Worm (Caenorhabditis elegans) whole organism, early embryonic: ENCODE results near the gene cht-3.
A peak's percentile ranks its signal among the peaks of the same experiment; 100 is the strongest.

Experiments used
- B0310.2 ChIP-seq: sonication (generic microtip); optimal IDR thresholded peaks from 2 replicates; lab custom pipeline; 2016; ENCODE audit warnings: mild to moderate bottlenecking, missing genetic modification characterization, missing compliant biosample characterization
- F13C5.2 ChIP-seq: sonication (generic microtip); optimal IDR thresholded peaks from 2 replicates; lab custom pipeline; 2017; ENCODE audit warnings: mild to moderate bottlenecking, missing genetic modification characterization, inconsistent platforms, missing compliant biosample characterization
- aly-1 ChIP-seq: sonication (generic microtip); optimal IDR thresholded peaks from 2 replicates; lab custom pipeline; 2016; ENCODE audit warnings: missing genetic modification characterization, missing compliant biosample characterization
- ama-1 ChIP-seq: fragments of 150-350 bp; optimal IDR thresholded peaks from 2 replicates; lab custom pipeline; 2014
- ceh-13 ChIP-seq: fragments of 200-800 bp; sonication (Bioruptor generic); optimal IDR thresholded peaks from 2 replicates; lab custom pipeline; 2018; ENCODE audit warnings: mild to moderate bottlenecking, missing genetic modification characterization, missing compliant biosample characterization
- ceh-36 ChIP-seq: sonication (generic microtip); optimal IDR thresholded peaks from 2 replicates; lab custom pipeline; 2016; ENCODE audit warnings: missing genetic modification characterization, inconsistent platforms, missing compliant biosample characterization
- ets-7 ChIP-seq: sonication (generic microtip); optimal IDR thresholded peaks from 2 replicates; lab custom pipeline; 2016; ENCODE audit warnings: missing genotype, missing genetic modification characterization, missing compliant biosample characterization
- flt-1 ChIP-seq: fragments of 200-800 bp; sonication (Bioruptor generic); IDR thresholded peaks from 2 replicates; pipeline ENCODE4 v1.3.6; 2022; ENCODE audit warnings: missing genetic modification characterization, missing compliant biosample characterization
- hmbx-1 ChIP-seq: sonication (generic microtip); optimal IDR thresholded peaks from 2 replicates; lab custom pipeline; 2016; ENCODE audit warnings: mild to moderate bottlenecking, missing genetic modification characterization, missing compliant biosample characterization
- hmg-4 ChIP-seq: fragments of 200-800 bp; sonication (Bioruptor generic); optimal IDR thresholded peaks from 2 replicates; lab custom pipeline; 2018; ENCODE audit warnings: mild to moderate bottlenecking, missing genetic modification characterization, missing compliant biosample characterization
- hnd-1 ChIP-seq: sonication (generic microtip); optimal IDR thresholded peaks from 2 replicates; lab custom pipeline; 2016; ENCODE audit warnings: missing genetic modification characterization, missing compliant biosample characterization
- pes-1 ChIP-seq: fragments of 200-800 bp; sonication (Bioruptor generic); IDR thresholded peaks from 2 replicates; pipeline ENCODE4 v1.3.6; 2022; ENCODE audit warnings: missing genetic modification reagents, missing genetic modification characterization, missing compliant biosample characterization
- scrt-1 ChIP-seq: fragments of 200-800 bp; sonication (Bioruptor generic); IDR thresholded peaks from 2 replicates; pipeline ENCODE4 v1.3.6; 2022; ENCODE audit warnings: missing genetic modification characterization, missing compliant biosample characterization
- sea-1 ChIP-seq: fragments of 200-800 bp; sonication (Bioruptor generic); conservative IDR thresholded peaks from 2 replicates; pipeline ENCODE4 v1.3.6; 2022; ENCODE audit warnings: missing genetic modification characterization, missing compliant biosample characterization
- tbx-11 ChIP-seq: fragments of 200-800 bp; sonication (Bioruptor generic); IDR thresholded peaks from 2 replicates; pipeline ENCODE4 v1.3.6; 2022; ENCODE audit warnings: missing genetic modification characterization, missing compliant biosample characterization
- tbx-37 ChIP-seq: fragments of 200-800 bp; sonication (Bioruptor generic); conservative IDR thresholded peaks from 2 replicates; pipeline ENCODE4 v1.3.6; 2022; ENCODE audit warnings: missing genetic modification reagents, missing genetic modification characterization, missing compliant biosample characterization
- tra-4 ChIP-seq: sonication (generic microtip); optimal IDR thresholded peaks from 2 replicates; lab custom pipeline; 2017; ENCODE audit warnings: missing genetic modification characterization, missing compliant biosample characterization

The cht-3 gene

ce11 chrIV:6984449-6985380, 18.7 kb upstream of the cht-3 start:
- TF ChIP-seq ceh-36 (tag; lab: Kevin White, UChicago) (peak; percentile 3), F13C5.2 (tag; lab: Kevin White, UChicago) (no peak)

ce11 chrIV:6986835-6987234, 16.6 kb upstream of the cht-3 start, which contains the start of gene prkl-1:
Gene prkl-1, minus strand, starts transcription at chrIV:6986935.
- TF ChIP-seq tra-4 (tag; lab: Kevin White, UChicago) (no peak), F13C5.2 (tag; lab: Kevin White, UChicago) (no peak), sea-1 (GFP tag; lab: Robert Waterston, UW) (no peak), aly-1 (tag; lab: Kevin White, UChicago) (no peak), scrt-1 (GFP tag; lab: Robert Waterston, UW) (no peak), hnd-1 (tag; lab: Kevin White, UChicago) (no peak), B0310.2 (tag; lab: Kevin White, UChicago) (no peak), ama-1 (no peak), ets-7 (no peak), pes-1 (GFP tag; lab: Robert Waterston, UW) (no peak), hmg-4 (GFP tag; lab: Kevin White, UChicago) (no peak), tbx-11 (no peak), ceh-36 (tag; lab: Kevin White, UChicago) (no peak), flt-1 (no peak), hmbx-1 (tag; lab: Kevin White, UChicago) (no peak), ceh-13 (no peak), tbx-37 (GFP tag; lab: Robert Waterston, UW) (no peak)

- no peak for TF ChIP-seq ets-7
Observed at ce11 chrIV:6991070-6991469, 12.4 kb upstream of the cht-3 start.

- no peak for TF ChIP-seq sea-1 (GFP tag; lab: Robert Waterston, UW)
- no peak for TF ChIP-seq scrt-1 (GFP tag; lab: Robert Waterston, UW)
- TF ChIP-seq hmbx-1 (tag; lab: Kevin White, UChicago) = no peak
- TF ChIP-seq ets-7 = no peak
- TF ChIP-seq ceh-36 (tag; lab: Kevin White, UChicago) = no peak
- no peak for TF ChIP-seq hmg-4 (GFP tag; lab: Kevin White, UChicago)
- no peak for TF ChIP-seq F13C5.2 (tag; lab: Kevin White, UChicago)
- no peak for TF ChIP-seq hnd-1 (tag; lab: Kevin White, UChicago)
- TF ChIP-seq ceh-13 = no peak
- no peak for TF ChIP-seq pes-1 (GFP tag; lab: Robert Waterston, UW)
Observed at ce11 chrIV:6997918-6998317, 5.5 kb upstream of the cht-3 start.

- TF ChIP-seq F13C5.2 (tag; lab: Kevin White, UChicago) (no peak), tbx-37 (GFP tag; lab: Robert Waterston, UW) (no peak), hmg-4 (GFP tag; lab: Kevin White, UChicago) (no peak), ets-7 (no peak), tra-4 (tag; lab: Kevin White, UChicago) (no peak), aly-1 (tag; lab: Kevin White, UChicago) (no peak), tbx-11 (no peak), ama-1 (no peak), ceh-36 (tag; lab: Kevin White, UChicago) (no peak), ceh-13 (no peak), hmbx-1 (tag; lab: Kevin White, UChicago) (no peak)
Observed at ce11 chrIV:6999206-6999605, 4.2 kb upstream of the cht-3 start, which contains the start of gene C25A8.5. Gene C25A8.5, plus strand, starts transcription at chrIV:6999506.

- TF ChIP-seq aly-1 (tag; lab: Kevin White, UChicago) (no peak), sea-1 (GFP tag; lab: Robert Waterston, UW) (no peak), ama-1 (no peak), pes-1 (GFP tag; lab: Robert Waterston, UW) (no peak), ceh-13 (no peak), scrt-1 (GFP tag; lab: Robert Waterston, UW) (no peak), B0310.2 (tag; lab: Kevin White, UChicago) (no peak), flt-1 (no peak), hnd-1 (tag; lab: Kevin White, UChicago) (no peak), ets-7 (no peak), tbx-11 (no peak), tra-4 (tag; lab: Kevin White, UChicago) (no peak), ceh-36 (tag; lab: Kevin White, UChicago) (no peak), hmbx-1 (tag; lab: Kevin White, UChicago) (no peak), tbx-37 (GFP tag; lab: Robert Waterston, UW) (no peak), F13C5.2 (tag; lab: Kevin White, UChicago) (no peak), hmg-4 (GFP tag; lab: Kevin White, UChicago) (no peak)
Observed at ce11 chrIV:7009531-7009930, 6.1 kb downstream of the cht-3 start, which contains the start of gene C25A8.2. Gene C25A8.2, plus strand, starts transcription at chrIV:7009831.

ce11 chrIV:7010195-7010594, 6.8 kb downstream of the cht-3 start:
- no peak for TF ChIP-seq aly-1 (tag; lab: Kevin White, UChicago)
- TF ChIP-seq sea-1 (GFP tag; lab: Robert Waterston, UW) = no peak
- TF ChIP-seq hnd-1 (tag; lab: Kevin White, UChicago) = no peak
- no peak for TF ChIP-seq hmbx-1 (tag; lab: Kevin White, UChicago)
- TF ChIP-seq flt-1 = no peak
- TF ChIP-seq ceh-36 (tag; lab: Kevin White, UChicago) = no peak
- no peak for TF ChIP-seq ama-1
- no peak for TF ChIP-seq pes-1 (GFP tag; lab: Robert Waterston, UW)
- no peak for TF ChIP-seq ceh-13
- TF ChIP-seq F13C5.2 (tag; lab: Kevin White, UChicago) = no peak
- TF ChIP-seq B0310.2 (tag; lab: Kevin White, UChicago) = no peak
